Worm (Caenorhabditis elegans) whole organism, young adult: ENCODE measurements around the gene hpo-9.

Experiments used
- B0019.2 ChIP-seq: fragments of 200-800 bp; sonication (Bioruptor generic); conservative IDR thresholded peaks from 2 replicates; pipeline ENCODE4 v1.3.6; 2022; ENCODE audit warnings: missing genetic modification reagents, missing genetic modification characterization, missing compliant biosample characterization
- D2030.7 ChIP-seq: fragments of 200-800 bp; sonication (Bioruptor generic); IDR thresholded peaks from 2 replicates; pipeline ENCODE4 v1.3.6; 2022; ENCODE audit warnings: missing genetic modification reagents, missing genetic modification characterization, missing compliant biosample characterization
- F10E7.11 ChIP-seq: sonication (generic microtip); optimal IDR thresholded peaks from 2 replicates; lab custom pipeline; 2017; ENCODE audit warnings: mild to moderate bottlenecking, missing genetic modification characterization, moderate library complexity, missing compliant biosample characterization
- F23B12.7 ChIP-seq: sonication (generic microtip); optimal IDR thresholded peaks from 2 replicates; lab custom pipeline; 2017; ENCODE audit warnings: missing genetic modification characterization, mild to moderate bottlenecking, missing compliant biosample characterization, antibody characterized with exemption, moderate library complexity; ENCODE audit not compliant: insufficient read depth
- F37B4.10 ChIP-seq: fragments of 200-800 bp; sonication (Bioruptor generic); IDR thresholded peaks from 2 replicates; pipeline ENCODE4 v1.3.6; 2022; ENCODE audit warnings: missing genetic modification characterization, missing compliant biosample characterization
- F49E8.2 ChIP-seq: sonication (generic microtip); optimal IDR thresholded peaks from 3 replicates; lab custom pipeline; 2017; ENCODE audit warnings: missing genetic modification characterization, mild to moderate bottlenecking, missing compliant biosample characterization, antibody characterized with exemption, moderate library complexity; ENCODE audit not compliant: insufficient read depth
- F57A8.1 ChIP-seq: fragments of 200-800 bp; sonication (Bioruptor generic); optimal IDR thresholded peaks from 2 replicates; lab custom pipeline; 2018; ENCODE audit warnings: mild to moderate bottlenecking, missing genetic modification characterization, moderate library complexity, missing compliant biosample characterization
- F57C9.4 ChIP-seq: sonication (generic microtip); optimal IDR thresholded peaks from 2 replicates; lab custom pipeline; 2017; ENCODE audit warnings: mild to moderate bottlenecking, missing genetic modification characterization, missing compliant biosample characterization
- K12H6.12 ChIP-seq: fragments of 200-800 bp; sonication (Bioruptor generic); optimal IDR thresholded peaks from 2 replicates; lab custom pipeline; 2018; ENCODE audit warnings: mild to moderate bottlenecking, missing genetic modification characterization, missing compliant biosample characterization
- T26A5.8 ChIP-seq: sonication (generic microtip); optimal IDR thresholded peaks from 2 replicates; lab custom pipeline; 2016; ENCODE audit warnings: missing genetic modification characterization, missing compliant biosample characterization
- Y53F4B.3 ChIP-seq: fragments of 200-800 bp; sonication (Bioruptor generic); IDR thresholded peaks from 2 replicates; pipeline ENCODE4 v1.3.6; 2022; ENCODE audit warnings: missing genetic modification reagents, missing genetic modification characterization, missing compliant biosample characterization
- Y53G8AR.9 ChIP-seq: fragments of 200-800 bp; sonication (Bioruptor generic); conservative IDR thresholded peaks from 2 replicates; pipeline ENCODE4 v1.3.6; 2022; ENCODE audit warnings: missing genetic modification reagents, missing genetic modification characterization, missing compliant biosample characterization
- ZK185.1 ChIP-seq: sonication (generic microtip); optimal IDR thresholded peaks from 2 replicates; lab custom pipeline; 2016; ENCODE audit warnings: mild to moderate bottlenecking, missing genetic modification characterization, missing compliant biosample characterization; ENCODE audit not compliant: poor library complexity, severe bottlenecking
- akir-1 ChIP-seq: fragments of 200-800 bp; sonication (Bioruptor generic); optimal IDR thresholded peaks from 2 replicates; lab custom pipeline; 2018; ENCODE audit warnings: mild to moderate bottlenecking, missing genetic modification characterization, moderate library complexity, missing compliant biosample characterization
- aptf-3 ChIP-seq: fragments of 200-800 bp; sonication (Bioruptor generic); IDR thresholded peaks from 2 replicates; pipeline ENCODE4 v1.3.6; 2022; ENCODE audit warnings: missing genetic modification characterization, missing compliant biosample characterization
- attf-6 ChIP-seq: fragments of 200-800 bp; sonication (Bioruptor generic); IDR thresholded peaks from 2 replicates; pipeline ENCODE4 v1.3.6; 2022; ENCODE audit warnings: missing genetic modification reagents, missing genetic modification characterization, missing compliant biosample characterization
- ccch-3 ChIP-seq: fragments of 200-800 bp; sonication (Bioruptor generic); optimal IDR thresholded peaks from 2 replicates; lab custom pipeline; 2018; ENCODE audit warnings: mild to moderate bottlenecking, missing genetic modification characterization, missing compliant biosample characterization
- ceh-40 ChIP-seq: fragments of 200-800 bp; sonication (Bioruptor generic); IDR thresholded peaks from 2 replicates; pipeline ENCODE4 v1.3.6; 2022; ENCODE audit warnings: missing genetic modification characterization, missing compliant biosample characterization
- ceh-58 ChIP-seq: fragments of 200-800 bp; sonication (Bioruptor generic); IDR thresholded peaks from 2 replicates; pipeline ENCODE4 v1.3.6; 2022; ENCODE audit warnings: missing genetic modification characterization, missing compliant biosample characterization
- ceh-91 ChIP-seq: fragments of 200-800 bp; sonication (Bioruptor generic); IDR thresholded peaks from 2 replicates; pipeline ENCODE4 v1.3.6; 2022; ENCODE audit warnings: missing genetic modification reagents, missing genetic modification characterization, missing compliant biosample characterization
- die-1 ChIP-seq: sonication (generic microtip); optimal IDR thresholded peaks from 2 replicates; lab custom pipeline; 2016; ENCODE audit warnings: missing genotype, mild to moderate bottlenecking, missing genetic modification characterization, missing compliant biosample characterization
- ekl-4 ChIP-seq: fragments of 200-800 bp; sonication (Bioruptor generic); IDR thresholded peaks from 2 replicates; pipeline ENCODE4 v1.3.6; 2022; ENCODE audit warnings: missing genetic modification reagents, missing genetic modification characterization, missing compliant biosample characterization
- let-526 ChIP-seq: fragments of 200-800 bp; sonication (Bioruptor generic); IDR thresholded peaks from 2 replicates; pipeline ENCODE4 v1.3.6; 2022; ENCODE audit warnings: missing genetic modification reagents, missing genetic modification characterization, missing compliant biosample characterization
- lin-26 ChIP-seq: fragments of 200-800 bp; sonication (Bioruptor generic); IDR thresholded peaks from 2 replicates; pipeline ENCODE4 v1.3.6; 2022; ENCODE audit warnings: missing genetic modification reagents, missing genetic modification characterization, missing compliant biosample characterization
- lin-35 ChIP-seq, 3 experiments: fragments of 150-350 bp in 2 of 3; sonication (generic microtip) in 1 of 3; optimal IDR thresholded peaks; 2 replicates each; lab custom pipeline; 2014 to 2018; ENCODE audit warnings: missing biosample characterization in 3 of 3, missing genetic modification characterization in 3 of 3, missing genetic modification reagents in 3 of 3
- lir-1 ChIP-seq: fragments of 200-800 bp; sonication (Bioruptor generic); conservative IDR thresholded peaks from 2 replicates; pipeline ENCODE4 v1.3.6; 2022; ENCODE audit warnings: missing genetic modification reagents, missing genetic modification characterization, missing compliant biosample characterization
- madf-10 ChIP-seq: sonication (generic microtip); optimal IDR thresholded peaks from 2 replicates; lab custom pipeline; 2016; ENCODE audit warnings: mild to moderate bottlenecking, missing genetic modification characterization, missing compliant biosample characterization
- madf-3 ChIP-seq: fragments of 200-800 bp; sonication (Bioruptor generic); IDR thresholded peaks from 2 replicates; pipeline ENCODE4 v1.3.6; 2022; ENCODE audit warnings: missing genetic modification reagents, missing genetic modification characterization, missing compliant biosample characterization
- madf-6 ChIP-seq: fragments of 200-800 bp; sonication (Bioruptor generic); IDR thresholded peaks from 2 replicates; pipeline ENCODE4 v1.3.6; 2022; ENCODE audit warnings: missing genetic modification reagents, missing genetic modification characterization, missing compliant biosample characterization
- madf-8 ChIP-seq: fragments of 200-800 bp; sonication (Bioruptor generic); conservative IDR thresholded peaks from 2 replicates; pipeline ENCODE4 v1.3.6; 2022; ENCODE audit warnings: missing genetic modification reagents, missing genetic modification characterization, missing compliant biosample characterization
- mxl-1 ChIP-seq: sonication (generic microtip); optimal IDR thresholded peaks from 2 replicates; lab custom pipeline; 2016; ENCODE audit warnings: missing genetic modification characterization, missing compliant biosample characterization
- nfyb-1 ChIP-seq: fragments of 200-800 bp; sonication (Bioruptor generic); IDR thresholded peaks from 2 replicates; pipeline ENCODE4 v1.3.6; 2022; ENCODE audit warnings: missing genetic modification reagents, missing genetic modification characterization, missing compliant biosample characterization
- nhr-120 ChIP-seq: fragments of 200-800 bp; sonication (Bioruptor generic); IDR thresholded peaks from 2 replicates; pipeline ENCODE4 v1.3.6; 2022; ENCODE audit warnings: missing genetic modification characterization, missing compliant biosample characterization
- nhr-179 ChIP-seq: sonication (generic microtip); optimal IDR thresholded peaks from 2 replicates; lab custom pipeline; 2016; ENCODE audit warnings: mild to moderate bottlenecking, missing genetic modification characterization, missing compliant biosample characterization
- nhr-90 ChIP-seq: sonication (generic microtip); optimal IDR thresholded peaks from 2 replicates; lab custom pipeline; 2016; ENCODE audit warnings: missing genotype, mild to moderate bottlenecking, missing genetic modification characterization, missing compliant biosample characterization
- pbrm-1 ChIP-seq: fragments of 200-800 bp; sonication (Bioruptor generic); IDR thresholded peaks from 2 replicates; pipeline ENCODE4 v1.3.6; 2022; ENCODE audit warnings: missing genetic modification reagents, missing genetic modification characterization, missing compliant biosample characterization
- pha-4 ChIP-seq: fragments of 150-350 bp; sonication (generic microtip); optimal IDR thresholded peaks from 2 replicates; lab custom pipeline; 2014; ENCODE audit warnings: missing biosample characterization, missing genetic modification reagents, missing genetic modification characterization
- rcor-1 ChIP-seq: fragments of 200-800 bp; sonication (Bioruptor generic); IDR thresholded peaks from 2 replicates; pipeline ENCODE4 v1.3.6; 2022; ENCODE audit warnings: missing genetic modification reagents, missing genetic modification characterization, missing compliant biosample characterization
- sea-2 ChIP-seq: fragments of 200-800 bp; sonication (Bioruptor generic); IDR thresholded peaks from 2 replicates; pipeline ENCODE4 v1.3.6; 2022; ENCODE audit warnings: missing genetic modification characterization, missing compliant biosample characterization
- snpc-1.1 ChIP-seq: sonication (generic microtip); optimal IDR thresholded peaks from 2 replicates; lab custom pipeline; 2017; ENCODE audit warnings: missing genetic modification characterization, mild to moderate bottlenecking, missing compliant biosample characterization, antibody characterized with exemption, moderate library complexity, missing genotype, missing genetic modification reagents; ENCODE audit not compliant: insufficient read depth
- snpc-3.4 ChIP-seq: sonication (generic microtip); optimal IDR thresholded peaks from 2 replicates; lab custom pipeline; 2017; ENCODE audit warnings: missing genetic modification characterization, mild to moderate bottlenecking, missing compliant biosample characterization, antibody characterized with exemption, moderate library complexity, missing genotype, missing genetic modification reagents
- tbp1 ChIP-seq: fragments of 200-800 bp; sonication (Bioruptor generic); optimal IDR thresholded peaks from 2 replicates; lab custom pipeline; 2018; ENCODE audit warnings: mild to moderate bottlenecking, missing genetic modification characterization, missing compliant biosample characterization
- tlf-1 ChIP-seq: fragments of 200-800 bp; sonication (Bioruptor generic); optimal IDR thresholded peaks from 2 replicates; lab custom pipeline; 2018; ENCODE audit warnings: mild to moderate bottlenecking, missing genetic modification characterization, missing compliant biosample characterization
- unc-130 ChIP-seq: sonication (generic microtip); optimal IDR thresholded peaks from 2 replicates; lab custom pipeline; 2016; ENCODE audit warnings: missing genetic modification reagents, missing genetic modification characterization, missing compliant biosample characterization
- ztf-22 ChIP-seq: fragments of 200-800 bp; sonication (Bioruptor generic); optimal IDR thresholded peaks from 2 replicates; lab custom pipeline; 2018; ENCODE audit warnings: mild to moderate bottlenecking, missing genetic modification characterization, moderate library complexity, missing compliant biosample characterization
- ztf-25 ChIP-seq: fragments of 200-800 bp; sonication (Bioruptor generic); IDR thresholded peaks from 2 replicates; pipeline ENCODE4 v1.3.6; 2022; ENCODE audit warnings: missing genetic modification reagents, missing genetic modification characterization, missing compliant biosample characterization

The hpo-9 gene

DNA sequence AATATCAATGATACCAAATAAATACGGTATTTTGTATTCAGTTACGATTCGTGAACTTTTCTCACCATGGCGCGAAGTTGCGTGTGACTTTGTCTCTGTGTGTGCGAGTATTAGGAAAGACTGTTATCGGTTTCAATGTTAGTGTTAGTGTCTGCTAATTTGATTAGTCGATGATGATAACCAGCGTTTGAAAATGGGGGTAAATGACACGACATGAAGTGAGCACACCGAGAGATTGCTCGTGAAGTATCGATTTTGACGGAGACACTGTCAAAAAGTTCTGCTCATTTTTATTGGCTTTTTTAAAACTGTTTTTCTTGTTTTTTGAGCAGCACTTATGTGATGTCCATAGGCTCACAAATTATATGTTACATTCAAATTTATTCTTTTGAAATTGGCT, 38.5 kb downstream of the hpo-9 start (continued):
- TF ChIP-seq pha-4 (tag; lab: Kevin White, UChicago) (peak; percentile 43), D2030.7 (GFP tag; lab: Robert Waterston, UW) (no peak), F10E7.11 (tag; lab: Kevin White, UChicago) (no peak), F23B12.7 (tag; lab: Kevin White, UChicago) (no peak), Y53F4B.3 (no peak), madf-8 (peak; percentile 20; the same call in 1 of the 2 replicates), ceh-91 (no peak), tlf-1 (GFP tag; lab: Kevin White, UChicago) (peak; percentile 71), ztf-22 (GFP tag; lab: Kevin White, UChicago) (peak; percentile 4), nhr-90 (tag; lab: Kevin White, UChicago) (peak; percentile 22)

ce11 chrV:7197036-7197435, 39.9 kb downstream of the hpo-9 start:
- TF ChIP-seq F49E8.2 (tag; lab: Kevin White, UChicago): peak; percentile 16
- TF ChIP-seq F57C9.4 (tag; lab: Kevin White, UChicago): no peak
- peak; percentile 91 for TF ChIP-seq madf-3 (GFP tag; lab: Robert Waterston, UW)
- no peak for TF ChIP-seq pbrm-1 (GFP tag; lab: Robert Waterston, UW)
- peak; percentile 57; the same call in 1 of the 2 replicates for TF ChIP-seq ekl-4 (GFP tag; lab: Robert Waterston, UW)
- TF ChIP-seq Y53G8AR.9 (GFP tag; lab: Robert Waterston, UW): 0 out of 2 replicates have a peak, but pooled peaks have one; percentile 58
- TF ChIP-seq ceh-58 (GFP tag; lab: Robert Waterston, UW): 0 out of 2 replicates have a peak, but pooled peaks have one; percentile 52
- peak; percentile 55 for TF ChIP-seq madf-6 (GFP tag; lab: Robert Waterston, UW)
- TF ChIP-seq let-526 (GFP tag; lab: Robert Waterston, UW): no peak
- TF ChIP-seq lin-26: peak; percentile 49; the same call in 1 of the 2 replicates
- 0 out of 2 replicates have a peak, but pooled peaks have one; percentile 3 for TF ChIP-seq ceh-40 (GFP tag; lab: Robert Waterston, UW)
- TF ChIP-seq aptf-3 (GFP tag; lab: Robert Waterston, UW): no peak
- TF ChIP-seq die-1: no peak
- 0 out of 2 replicates have a peak, but pooled peaks have one; percentile 39 for TF ChIP-seq rcor-1 (GFP tag; lab: Robert Waterston, UW)
- TF ChIP-seq tbp1: peak; percentile 3
- TF ChIP-seq ztf-25 (GFP tag; lab: Robert Waterston, UW): no peak
- no peak for TF ChIP-seq nhr-120 (GFP tag; lab: Robert Waterston, UW)

DNA sequence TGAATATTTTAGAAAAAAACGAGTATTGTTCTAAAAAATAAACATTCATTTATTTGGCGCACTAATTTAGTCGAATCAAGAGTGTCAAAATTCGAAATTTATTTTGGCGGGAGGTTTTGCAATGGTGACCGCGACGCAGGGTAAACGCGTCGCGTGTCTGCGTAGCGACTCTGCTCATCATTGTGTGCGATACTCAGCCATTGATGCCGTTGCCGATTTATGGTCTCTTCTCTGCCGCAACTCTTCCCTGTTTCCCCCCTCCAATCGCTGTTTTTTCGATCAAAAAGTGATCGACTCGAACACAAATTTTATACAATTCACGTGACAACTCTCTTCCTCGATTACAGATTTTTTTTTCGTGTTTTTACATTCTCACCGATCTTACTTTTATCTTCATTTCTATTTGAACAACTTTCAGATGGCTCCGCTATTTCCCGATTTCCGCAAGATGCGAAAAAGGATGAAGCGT, 40.4 kb downstream of the hpo-9 start, which contains the start of gene F09G2.2:
TSS of gene F09G2.2 (plus strand) at position 419 of the 469 bp plus-strand sequence.
- TF ChIP-seq madf-6 (GFP tag; lab: Robert Waterston, UW) (peak; percentile 95), nhr-179 (no peak), akir-1 (GFP tag; lab: Kevin White, UChicago) (no peak), T26A5.8 (tag; lab: Kevin White, UChicago) (no peak), lir-1 (GFP tag; lab: Robert Waterston, UW) (peak; percentile 84), sea-2 (GFP tag; lab: Robert Waterston, UW) (no peak), pbrm-1 (GFP tag; lab: Robert Waterston, UW) (peak; percentile 89), ccch-3 (GFP tag; lab: Kevin White, UChicago) (no peak), attf-6 (GFP tag; lab: Robert Waterston, UW) (no peak), K12H6.12 (tag; lab: Kevin White, UChicago) (peak; percentile 79), ZK185.1 (tag; lab: Kevin White, UChicago) (peak; percentile 68), F57A8.1 (GFP tag; lab: Kevin White, UChicago) (no peak), madf-10 (tag; lab: Kevin White, UChicago) (peak; percentile 78), unc-130 (GFP tag; lab: Kevin White, UChicago) (peak; percentile 32), mxl-1 (tag; lab: Kevin White, UChicago) (peak; percentile 5), B0019.2 (GFP tag; lab: Robert Waterston, UW) (0 out of 2 replicates have a peak, but pooled peaks have one; percentile 53), snpc-3.4 (tag; lab: Kevin White, UChicago) (peak; percentile 88), nfyb-1 (GFP tag; lab: Robert Waterston, UW) (peak; percentile 92), snpc-1.1 (tag; lab: Kevin White, UChicago) (peak; percentile 56), lin-35 (GFP tag; optimal IDR thresholded peaks at IDR 0.05; lab: Kevin White, UChicago) (peak; percentile 3 to 93 (median 10)), F37B4.10 (GFP tag; lab: Robert Waterston, UW) (no peak)
